Worm (Caenorhabditis elegans) whole organism, L4 larva: ENCODE results near the gene tag-196.

Experiments
- F37D6.2 ChIP-seq: sonication (generic microtip); optimal IDR thresholded peaks from 2 replicates; lab custom pipeline; 2016; ENCODE audit warnings: mild to moderate bottlenecking, missing genetic modification characterization, missing compliant biosample characterization
- F44E2.7 ChIP-seq: fragments of 200-800 bp; sonication (Bioruptor generic); IDR thresholded peaks from 2 replicates; pipeline ENCODE4 v2.1.2; 2022; ENCODE audit warnings: missing genetic modification characterization, missing compliant biosample characterization
- R02D3.7 ChIP-seq: fragments of 150-350 bp; sonication (generic microtip); optimal IDR thresholded peaks from 3 replicates; lab custom pipeline; 2014; ENCODE audit warnings: missing biosample characterization, missing genetic modification characterization
- T20F7.1 ChIP-seq: fragments of 200-800 bp; sonication (Bioruptor generic); optimal IDR thresholded peaks from 2 replicates; lab custom pipeline; 2018; ENCODE audit warnings: mild to moderate bottlenecking, missing genetic modification characterization, missing compliant biosample characterization
- T26A8.4 ChIP-seq: fragments of 200-800 bp; sonication (Bioruptor generic); IDR thresholded peaks from 2 replicates; pipeline ENCODE4 v1.3.6; 2022; ENCODE audit warnings: missing genetic modification characterization, missing compliant biosample characterization
- Y105C5A.15 ChIP-seq: fragments of 200-800 bp; sonication (Bioruptor generic); IDR thresholded peaks from 2 replicates; pipeline ENCODE4 v1.3.6; 2022; ENCODE audit warnings: missing genetic modification characterization, missing compliant biosample characterization
- ZK337.2 ChIP-seq: fragments of 200-800 bp; sonication (Bioruptor generic); IDR thresholded peaks from 2 replicates; pipeline ENCODE4 v1.3.6; 2022; ENCODE audit warnings: missing genetic modification reagents, missing genetic modification characterization, missing compliant biosample characterization
- aha-1 ChIP-seq: fragments of 150-350 bp; peaks from one replicate; lab custom pipeline; 2014; ENCODE audit warnings: missing biosample characterization, missing genetic modification characterization
- ama-1 ChIP-seq: fragments of 150-350 bp; optimal IDR thresholded peaks from 2 replicates; lab custom pipeline; 2014; ENCODE audit warnings: inconsistent platforms, mixed read lengths
- ceh-62 ChIP-seq: sonication (generic microtip); optimal IDR thresholded peaks from 2 replicates; lab custom pipeline; 2017; ENCODE audit warnings: missing biosample characterization, missing genetic modification characterization
- ces-1 ChIP-seq: fragments of 150-350 bp; sonication (generic microtip); optimal IDR thresholded peaks from 4 replicates; lab custom pipeline; 2014; ENCODE audit warnings: missing biosample characterization, missing genetic modification reagents, missing genetic modification characterization
- ctbp-1 ChIP-seq: fragments of 200-800 bp; sonication (Bioruptor generic); IDR thresholded peaks from 2 replicates; pipeline ENCODE4 v1.3.6; 2022; ENCODE audit warnings: missing genetic modification reagents, missing genetic modification characterization, missing compliant biosample characterization
- daf-12 ChIP-seq: fragments of 150-350 bp; optimal IDR thresholded peaks from 2 replicates; lab custom pipeline; 2014; ENCODE audit warnings: missing biosample characterization, missing genetic modification reagents, missing genetic modification characterization
- dmd-6 ChIP-seq: fragments of 200-800 bp; sonication (Bioruptor generic); IDR thresholded peaks from 2 replicates; pipeline ENCODE4 v1.3.6; 2022; ENCODE audit warnings: missing genetic modification reagents, missing genetic modification characterization, missing compliant biosample characterization
- dpl-1 ChIP-seq: fragments of 150-350 bp; optimal IDR thresholded peaks from 2 replicates; lab custom pipeline; 2014; ENCODE audit warnings: missing biosample characterization, missing genetic modification reagents, missing genetic modification characterization
- dve-1 ChIP-seq: sonication (generic microtip); optimal IDR thresholded peaks from 2 replicates; lab custom pipeline; 2017; ENCODE audit warnings: antibody characterized with exemption, mild to moderate bottlenecking, missing genetic modification characterization, missing compliant biosample characterization; ENCODE audit not compliant: insufficient read depth
- egl-27 ChIP-seq: sonication (generic microtip); optimal IDR thresholded peaks from 3 replicates; lab custom pipeline; 2017; ENCODE audit warnings: missing biosample characterization, missing genetic modification reagents, missing genetic modification characterization
- egl-43 ChIP-seq: fragments of 200-800 bp; sonication (Bioruptor generic); IDR thresholded peaks from 2 replicates; pipeline ENCODE4 v1.3.6; 2022; ENCODE audit warnings: missing genetic modification reagents, missing genetic modification characterization, missing compliant biosample characterization
- gei-8 ChIP-seq: fragments of 200-800 bp; sonication (Bioruptor generic); optimal IDR thresholded peaks from 2 replicates; lab custom pipeline; 2018; ENCODE audit warnings: mild to moderate bottlenecking, missing genetic modification characterization, missing compliant biosample characterization
- hif-1 ChIP-seq, 2 experiments: sonication (generic microtip); optimal IDR thresholded peaks; 2 replicates each; lab custom pipeline; 2016 to 2017; ENCODE audit warnings: missing compliant biosample characterization in 2 of 2, missing genetic modification characterization in 2 of 2, missing genetic modification reagents in 2 of 2, missing genotype in 2 of 2, mild to moderate bottlenecking in 1 of 2
- hlh-30 ChIP-seq: sonication (generic microtip); optimal IDR thresholded peaks from 2 replicates; lab custom pipeline; 2017; ENCODE audit warnings: antibody characterized with exemption, mild to moderate bottlenecking, missing genetic modification characterization, missing compliant biosample characterization; ENCODE audit not compliant: insufficient read depth
- lin-1 ChIP-seq: fragments of 200-800 bp; sonication (Bioruptor generic); IDR thresholded peaks from 2 replicates; pipeline ENCODE4 v1.3.6; 2022; ENCODE audit warnings: missing genetic modification reagents, missing genetic modification characterization, missing compliant biosample characterization
- lin-13 ChIP-seq: fragments of 150-350 bp; optimal IDR thresholded peaks from 2 replicates; lab custom pipeline; 2014; ENCODE audit warnings: missing biosample characterization, missing genetic modification reagents, missing genetic modification characterization
- lin-29 ChIP-seq: fragments of 200-800 bp; sonication (Bioruptor generic); IDR thresholded peaks from 2 replicates; pipeline ENCODE4 v1.3.6; 2022; ENCODE audit warnings: missing genetic modification reagents, missing genetic modification characterization, missing compliant biosample characterization
- lsy-2 ChIP-seq, 2 experiments: fragments of 150-350 bp in 1 of 2; sonication (generic microtip) in 1 of 2; optimal IDR thresholded peaks; 2 replicates each; lab custom pipeline; 2014 to 2017; ENCODE audit warnings: missing biosample characterization in 2 of 2, missing genetic modification characterization in 2 of 2
- madf-5 ChIP-seq, 2 experiments: fragments of 200-800 bp; sonication (Bioruptor generic); IDR thresholded peaks; 2 replicates each; pipeline ENCODE4 v1.3.6; 2022; ENCODE audit warnings: missing compliant biosample characterization in 2 of 2, missing genetic modification characterization in 2 of 2
- madf-9 ChIP-seq: fragments of 200-800 bp; sonication (Bioruptor generic); conservative IDR thresholded peaks from 2 replicates; pipeline ENCODE4 v1.3.6; 2022; ENCODE audit warnings: missing genetic modification reagents, missing genetic modification characterization, missing compliant biosample characterization
- mdt-29 ChIP-seq: fragments of 200-800 bp; sonication (Bioruptor generic); IDR thresholded peaks from 2 replicates; pipeline ENCODE4 v1.3.6; 2022; ENCODE audit warnings: missing genetic modification reagents, missing genetic modification characterization, missing compliant biosample characterization
- mes-2 ChIP-seq: sonication (generic microtip); optimal IDR thresholded peaks from 2 replicates; lab custom pipeline; 2016; ENCODE audit warnings: missing genotype, mild to moderate bottlenecking, missing genetic modification characterization, missing compliant biosample characterization; ENCODE audit not compliant: poor library complexity, severe bottlenecking
- mxl-2 ChIP-seq: fragments of 200-800 bp; sonication (Bioruptor generic); conservative IDR thresholded peaks from 2 replicates; pipeline ENCODE4 v1.3.6; 2022; ENCODE audit warnings: missing genetic modification reagents, missing genetic modification characterization, missing compliant biosample characterization
- nhr-11 ChIP-seq: fragments of 150-350 bp; optimal IDR thresholded peaks from 2 replicates; lab custom pipeline; 2014; ENCODE audit warnings: missing biosample characterization, missing genetic modification characterization
- nhr-237 ChIP-seq: sonication (generic microtip); optimal IDR thresholded peaks from 2 replicates; lab custom pipeline; 2017; ENCODE audit warnings: missing biosample characterization, missing genetic modification characterization
- nhr-25 ChIP-seq: sonication (generic microtip); optimal IDR thresholded peaks from 2 replicates; lab custom pipeline; 2017; ENCODE audit warnings: missing genetic modification characterization, mild to moderate bottlenecking, missing compliant biosample characterization, antibody characterized with exemption, moderate library complexity, borderline replicate concordance; ENCODE audit not compliant: insufficient read depth
- nhr-28 ChIP-seq: fragments of 150-350 bp; optimal IDR thresholded peaks from 2 replicates; lab custom pipeline; 2014; ENCODE audit warnings: missing biosample characterization, missing genetic modification characterization
- nhr-42 ChIP-seq: fragments of 200-800 bp; sonication (Bioruptor generic); IDR thresholded peaks from 2 replicates; pipeline ENCODE4 v1.3.6; 2022; ENCODE audit warnings: missing genetic modification characterization, missing compliant biosample characterization
- nhr-48 ChIP-seq: sonication (generic microtip); optimal IDR thresholded peaks from 2 replicates; lab custom pipeline; 2016; ENCODE audit warnings: mild to moderate bottlenecking, missing genetic modification characterization, missing compliant biosample characterization
- nhr-76 ChIP-seq: fragments of 150-350 bp; optimal IDR thresholded peaks from 2 replicates; lab custom pipeline; 2014; ENCODE audit warnings: missing biosample characterization, missing genetic modification characterization
- nhr-77 ChIP-seq: fragments of 150-350 bp; optimal IDR thresholded peaks from 2 replicates; lab custom pipeline; 2014; ENCODE audit warnings: missing biosample characterization, missing genetic modification characterization
- sdz-12 ChIP-seq: fragments of 200-800 bp; sonication (Bioruptor generic); optimal IDR thresholded peaks from 2 replicates; lab custom pipeline; 2018; ENCODE audit warnings: mild to moderate bottlenecking, missing genetic modification characterization, missing compliant biosample characterization
- set-16 ChIP-seq: fragments of 200-800 bp; sonication (Bioruptor generic); IDR thresholded peaks from 2 replicates; pipeline ENCODE4 v1.3.6; 2022; ENCODE audit warnings: missing genetic modification reagents, missing genetic modification characterization, missing compliant biosample characterization
- snpc-1.2 ChIP-seq: fragments of 200-800 bp; sonication (Bioruptor generic); IDR thresholded peaks from 2 replicates; pipeline ENCODE4 v1.3.6; 2022; ENCODE audit warnings: missing genetic modification reagents, missing genetic modification characterization, missing compliant biosample characterization
- spr-3 ChIP-seq: fragments of 200-800 bp; sonication (Bioruptor generic); optimal IDR thresholded peaks from 2 replicates; lab custom pipeline; 2018; ENCODE audit warnings: mild to moderate bottlenecking, missing genetic modification characterization, missing compliant biosample characterization
- tag-97 ChIP-seq: fragments of 200-800 bp; sonication (Bioruptor generic); IDR thresholded peaks from 2 replicates; pipeline ENCODE4 v1.3.6; 2022; ENCODE audit warnings: missing genetic modification characterization, missing compliant biosample characterization
- unc-39 ChIP-seq: sonication (generic microtip); optimal IDR thresholded peaks from 2 replicates; lab custom pipeline; 2017; ENCODE audit warnings: missing biosample characterization, missing genetic modification characterization
- vab-7 ChIP-seq: fragments of 200-800 bp; sonication (Bioruptor generic); IDR thresholded peaks from 2 replicates; pipeline ENCODE4 v1.3.6; 2022; ENCODE audit warnings: missing genetic modification reagents, missing genetic modification characterization, missing compliant biosample characterization
- zag-1 ChIP-seq: fragments of 150-350 bp; optimal IDR thresholded peaks from 2 replicates; lab custom pipeline; 2014; ENCODE audit warnings: missing biosample characterization, missing genetic modification characterization
- zfp-3 ChIP-seq: fragments of 200-800 bp; sonication (Bioruptor generic); conservative IDR thresholded peaks from 2 replicates; pipeline ENCODE4 v1.3.6; 2022; ENCODE audit warnings: missing genetic modification reagents, missing genetic modification characterization, missing compliant biosample characterization
- zip-11 ChIP-seq: fragments of 200-800 bp; sonication (Bioruptor generic); IDR thresholded peaks from 2 replicates; pipeline ENCODE4 v1.3.6; 2022; ENCODE audit warnings: missing genetic modification characterization, missing compliant biosample characterization
- zip-2 ChIP-seq: fragments of 150-350 bp; optimal IDR thresholded peaks from 2 replicates; lab custom pipeline; 2014; ENCODE audit warnings: missing biosample characterization, missing genetic modification characterization
- ztf-11 ChIP-seq: fragments of 150-350 bp; optimal IDR thresholded peaks from 2 replicates; lab custom pipeline; 2014; ENCODE audit warnings: missing biosample characterization, missing genetic modification characterization
- ztf-7 ChIP-seq: fragments of 150-350 bp; optimal IDR thresholded peaks from 2 replicates; lab custom pipeline; 2014; ENCODE audit warnings: missing biosample characterization, missing genetic modification characterization

tag-196 gene

DNA sequence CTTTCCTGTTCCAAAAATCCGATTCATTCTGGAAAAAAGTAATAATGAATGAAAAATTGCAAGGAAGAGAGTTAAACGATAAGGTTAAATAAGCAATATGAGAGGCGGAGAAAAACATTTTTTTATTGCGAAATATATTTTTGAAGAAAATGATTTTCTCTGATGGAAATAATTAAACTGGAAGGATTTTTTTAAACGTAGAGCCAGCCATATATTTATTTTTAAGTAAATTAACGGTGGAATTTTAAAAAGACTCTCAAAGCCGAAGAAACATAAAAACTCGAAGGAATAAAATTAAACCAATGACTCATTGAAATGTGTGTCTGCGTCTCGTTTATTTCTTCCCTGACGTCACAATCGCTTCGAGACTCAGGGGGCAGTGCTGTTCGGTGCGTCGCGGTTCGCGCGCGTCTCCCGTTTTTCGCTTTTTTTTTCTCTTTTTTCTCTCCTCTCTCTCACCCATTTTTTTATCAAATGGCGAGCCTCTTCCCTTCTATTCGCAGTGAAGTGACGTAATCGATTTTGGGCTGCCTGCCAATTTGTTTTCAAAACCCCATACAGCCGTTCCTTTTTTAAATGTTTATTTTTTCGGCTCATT, 11.5 kb downstream of the tag-196 start, which contains the start of gene vps-60 (continued):
- TF ChIP-seq gei-8 (GFP tag; lab: Kevin White, UChicago) (no peak), ZK337.2 (no peak), aha-1 (tag; lab: Kevin White, UChicago) (peak; percentile 99), hif-1 (tag; optimal IDR thresholded peaks at IDR 0.05; lab: Kevin White, UChicago) (peak; percentile 37 to 88), mxl-2 (GFP tag; lab: Robert Waterston, UW) (0 out of 2 replicates have a peak, but pooled peaks have one; percentile 15), dpl-1 (peak; percentile 82), spr-3 (GFP tag; lab: Kevin White, UChicago) (no peak), dmd-6 (GFP tag; lab: Robert Waterston, UW) (peak; percentile 98), unc-39 (tag; lab: Kevin White, UChicago) (no peak), mdt-29 (GFP tag; lab: Robert Waterston, UW) (no peak), egl-27 (tag; lab: Kevin White, UChicago) (no peak), nhr-77 (peak; percentile 95), F44E2.7 (GFP tag; lab: Robert Waterston, UW) (no peak), lin-29 (GFP tag; lab: Robert Waterston, UW) (peak; percentile 76; the same call in 1 of the 2 replicates), madf-5 (GFP tag; IDR thresholded peaks at IDR 0.05; lab: Robert Waterston, UW) (no peak), nhr-76 (tag; lab: Kevin White, UChicago) (peak; percentile 8), tag-97 (GFP tag; lab: Robert Waterston, UW) (no peak), zfp-3 (GFP tag; lab: Robert Waterston, UW) (peak; percentile 55; the same call in 1 of the 2 replicates), set-16 (GFP tag; lab: Robert Waterston, UW) (peak; percentile 84), T20F7.1 (peak; percentile 84), ceh-62 (tag; lab: Kevin White, UChicago) (no peak), ztf-11 (no peak), zip-11 (GFP tag; lab: Robert Waterston, UW) (no peak), mes-2 (tag; lab: Kevin White, UChicago) (peak; percentile 91), hlh-30 (peak; percentile 93), ctbp-1 (peak; percentile 86), Y105C5A.15 (no peak), zip-2 (tag; lab: Kevin White, UChicago) (peak; percentile 60), ztf-7 (peak; percentile 49), nhr-28 (tag; lab: Kevin White, UChicago) (peak; percentile 82), nhr-48 (tag; lab: Kevin White, UChicago) (peak; percentile 90), ama-1 (lab: Kevin White, UChicago) (peak; percentile 50), lsy-2 (tag; optimal IDR thresholded peaks at IDR 0.05; lab: Kevin White, UChicago) (peak; percentile 43 to 92), T26A8.4 (GFP tag; lab: Robert Waterston, UW) (peak; percentile 85), egl-43 (peak; percentile 74; the same call in 1 of the 2 replicates), zag-1 (tag; lab: Kevin White, UChicago) (no peak), R02D3.7 (tag; lab: Kevin White, UChicago) (no peak), dve-1 (peak; percentile 98), vab-7 (GFP tag; lab: Robert Waterston, UW) (peak; percentile 56), sdz-12 (peak; percentile 30), nhr-237 (no peak), nhr-25 (tag; lab: Kevin White, UChicago) (peak; percentile 94), F37D6.2 (tag; lab: Kevin White, UChicago) (peak; percentile 69), daf-12 (tag; lab: Kevin White, UChicago) (no peak), snpc-1.2 (GFP tag; lab: Robert Waterston, UW) (no peak), nhr-42 (GFP tag; lab: Robert Waterston, UW) (peak; percentile 77; the same call in 1 of the 2 replicates), lin-13 (GFP tag; lab: Kevin White, UChicago) (peak; percentile 81), nhr-11 (tag; lab: Kevin White, UChicago) (peak; percentile 93), lin-1 (GFP tag; lab: Robert Waterston, UW) (peak; percentile 64), ces-1 (GFP tag; lab: Kevin White, UChicago) (peak; percentile 35), madf-9 (peak; percentile 91)
